Worm (Caenorhabditis elegans) whole organism, mixed stage, embryonic: ENCODE measurements around the gene ZK546.4.
A peak's percentile ranks its signal among the peaks of the same experiment; 100 is the strongest.

Source experiments
- M03D4.4 ChIP-seq: sonication (generic microtip); optimal IDR thresholded peaks from 2 replicates; lab custom pipeline; 2017; ENCODE audit warnings: mild to moderate bottlenecking, missing genetic modification characterization, missing compliant biosample characterization
- bed-3 ChIP-seq: fragments of 200-800 bp; sonication (Bioruptor generic); optimal IDR thresholded peaks from 3 replicates; lab custom pipeline; 2018; ENCODE audit warnings: mild to moderate bottlenecking, missing genetic modification characterization, moderate library complexity, missing compliant biosample characterization
- ceh-39 ChIP-seq: fragments of 150-350 bp; optimal IDR thresholded peaks from 2 replicates; lab custom pipeline; 2014; ENCODE audit warnings: missing biosample characterization, missing genetic modification characterization
- ceh-43 ChIP-seq: fragments of 200-800 bp; sonication (Bioruptor generic); optimal IDR thresholded peaks from 2 replicates; lab custom pipeline; 2018; ENCODE audit warnings: mild to moderate bottlenecking, missing genetic modification characterization, moderate library complexity, missing compliant biosample characterization
- ceh-83 ChIP-seq: fragments of 200-800 bp; sonication (Bioruptor generic); optimal IDR thresholded peaks from 2 replicates; lab custom pipeline; 2018; ENCODE audit warnings: mild to moderate bottlenecking, missing genetic modification characterization, missing compliant biosample characterization
- ces-1 ChIP-seq: fragments of 150-350 bp; optimal IDR thresholded peaks from 2 replicates; lab custom pipeline; 2014; ENCODE audit warnings: missing biosample characterization, missing genetic modification reagents, missing genetic modification characterization
- cnd-1 ChIP-seq: fragments of 200-800 bp; sonication (Bioruptor generic); optimal IDR thresholded peaks from 2 replicates; lab custom pipeline; 2018; ENCODE audit warnings: mild to moderate bottlenecking, missing genetic modification characterization, missing compliant biosample characterization
- drap-1 ChIP-seq: fragments of 200-800 bp; sonication (Bioruptor generic); optimal IDR thresholded peaks from 3 replicates; lab custom pipeline; 2018; ENCODE audit warnings: mild to moderate bottlenecking, missing genetic modification characterization, missing compliant biosample characterization
- elt-1 ChIP-seq: sonication (generic microtip); optimal IDR thresholded peaks from 2 replicates; lab custom pipeline; 2017; ENCODE audit warnings: missing genetic modification characterization, mild to moderate bottlenecking, missing compliant biosample characterization, antibody characterized with exemption, moderate library complexity, borderline replicate concordance; ENCODE audit not compliant: insufficient read depth
- elt-3 ChIP-seq: fragments of 150-350 bp; optimal IDR thresholded peaks from 2 replicates; lab custom pipeline; 2014; ENCODE audit warnings: missing biosample characterization, missing genetic modification characterization
- flh-1 ChIP-seq: fragments of 200-800 bp; sonication (Bioruptor generic); optimal IDR thresholded peaks from 2 replicates; lab custom pipeline; 2018; ENCODE audit warnings: mild to moderate bottlenecking, missing genetic modification characterization, moderate library complexity, missing compliant biosample characterization
- ham-2 ChIP-seq: fragments of 200-800 bp; sonication (Bioruptor generic); optimal IDR thresholded peaks from 2 replicates; lab custom pipeline; 2018; ENCODE audit warnings: mild to moderate bottlenecking, missing genetic modification characterization, missing compliant biosample characterization
- hlh-1 ChIP-seq: fragments of 150-350 bp; optimal IDR thresholded peaks from 2 replicates; lab custom pipeline; 2014; ENCODE audit warnings: missing biosample characterization, missing genetic modification reagents, missing genetic modification characterization
- lin-13 ChIP-seq: fragments of 150-350 bp; optimal IDR thresholded peaks from 2 replicates; lab custom pipeline; 2014; ENCODE audit warnings: missing biosample characterization, missing genetic modification characterization
- lin-32 ChIP-seq: fragments of 200-800 bp; sonication (Bioruptor generic); optimal IDR thresholded peaks from 2 replicates; lab custom pipeline; 2018; ENCODE audit warnings: mild to moderate bottlenecking, missing genetic modification characterization, missing compliant biosample characterization
- lsy-2 ChIP-seq: fragments of 150-350 bp; optimal IDR thresholded peaks from 2 replicates; lab custom pipeline; 2014; ENCODE audit warnings: missing biosample characterization, missing genetic modification characterization
- mab-5 ChIP-seq: fragments of 150-350 bp; optimal IDR thresholded peaks from 2 replicates; lab custom pipeline; 2014; ENCODE audit warnings: missing biosample characterization, missing genetic modification characterization
- mep-1 ChIP-seq: fragments of 150-350 bp; optimal IDR thresholded peaks from 2 replicates; lab custom pipeline; 2017; ENCODE audit warnings: missing biosample characterization, missing genetic modification reagents, missing genetic modification characterization, inconsistent platforms
- mls-2 ChIP-seq: sonication (generic microtip); optimal IDR thresholded peaks from 2 replicates; lab custom pipeline; 2016; ENCODE audit warnings: mild to moderate bottlenecking, missing genetic modification characterization, moderate library complexity, missing compliant biosample characterization
- nhr-12 ChIP-seq: fragments of 150-350 bp; optimal IDR thresholded peaks from 2 replicates; lab custom pipeline; 2014; ENCODE audit warnings: missing biosample characterization, missing genetic modification characterization
- nhr-237 ChIP-seq: fragments of 150-350 bp; optimal IDR thresholded peaks from 2 replicates; lab custom pipeline; 2014; ENCODE audit warnings: missing biosample characterization, missing genetic modification characterization
- nhr-28 ChIP-seq: fragments of 150-350 bp; optimal IDR thresholded peaks from 2 replicates; lab custom pipeline; 2014; ENCODE audit warnings: missing biosample characterization, missing genetic modification characterization
- nhr-76 ChIP-seq: sonication (generic microtip); optimal IDR thresholded peaks from 2 replicates; lab custom pipeline; 2017; ENCODE audit warnings: missing biosample characterization, missing genetic modification characterization
- pha-4 ChIP-seq: fragments of 150-350 bp; optimal IDR thresholded peaks from 2 replicates; lab custom pipeline; 2018; ENCODE audit warnings: missing biosample characterization, missing genetic modification reagents, missing genetic modification characterization
- sem-2 ChIP-seq: fragments of 200-800 bp; sonication (Bioruptor generic); optimal IDR thresholded peaks from 2 replicates; lab custom pipeline; 2018; ENCODE audit warnings: mild to moderate bottlenecking, missing genetic modification characterization, missing compliant biosample characterization
- snpc-4 ChIP-seq: fragments of 150-350 bp; optimal IDR thresholded peaks from 2 replicates; lab custom pipeline; 2014; ENCODE audit warnings: missing biosample characterization, missing genetic modification characterization
- sptf-1 ChIP-seq: sonication (generic microtip); optimal IDR thresholded peaks from 2 replicates; lab custom pipeline; 2017; ENCODE audit warnings: mild to moderate bottlenecking, missing genetic modification characterization, moderate library complexity, missing compliant biosample characterization
- tbx-8 ChIP-seq: fragments of 200-800 bp; sonication (Bioruptor generic); optimal IDR thresholded peaks from 2 replicates; lab custom pipeline; 2018; ENCODE audit warnings: mild to moderate bottlenecking, missing genetic modification characterization, moderate library complexity, missing compliant biosample characterization
- unc-120 ChIP-seq: sonication (generic microtip); optimal IDR thresholded peaks from 2 replicates; lab custom pipeline; 2017; ENCODE audit warnings: missing genetic modification characterization, missing compliant biosample characterization; ENCODE audit not compliant: poor library complexity, severe bottlenecking
- unc-62 ChIP-seq: fragments of 150-350 bp; optimal IDR thresholded peaks from 2 replicates; lab custom pipeline; 2014; ENCODE audit warnings: missing biosample characterization, missing genetic modification reagents, missing genetic modification characterization
- zip-8 ChIP-seq: fragments of 150-350 bp; optimal IDR thresholded peaks from 2 replicates; lab custom pipeline; 2014; ENCODE audit warnings: missing biosample characterization, missing genetic modification characterization
- ztf-11 ChIP-seq: fragments of 150-350 bp; optimal IDR thresholded peaks from 2 replicates; lab custom pipeline; 2014; ENCODE audit warnings: missing biosample characterization, missing genetic modification characterization

ZK546.4 gene

ce11 chrII:4960690-4961089 is 22.8 kb downstream of the ZK546.4 start:
- TF ChIP-seq nhr-12 (no peak), unc-62 (GFP tag; lab: Kevin White, UChicago) (no peak), zip-8 (tag; lab: Kevin White, UChicago) (no peak), mep-1 (tag; lab: Kevin White, UChicago) (no peak), nhr-237 (tag; lab: Kevin White, UChicago) (no peak), lsy-2 (tag; lab: Kevin White, UChicago) (no peak), ces-1 (no peak), snpc-4 (tag; lab: Kevin White, UChicago) (no peak), tbx-8 (GFP tag; lab: Kevin White, UChicago) (no peak), sem-2 (GFP tag; lab: Kevin White, UChicago) (no peak), lin-13 (tag; lab: Kevin White, UChicago) (no peak), M03D4.4 (tag; lab: Kevin White, UChicago) (no peak), ceh-83 (GFP tag; lab: Kevin White, UChicago) (no peak), elt-1 (tag; lab: Kevin White, UChicago) (no peak)

ce11 chrII:4966576-4966975 is 28.7 kb downstream of the ZK546.4 start:
- TF ChIP-seq unc-120 = no peak
- TF ChIP-seq flh-1 (GFP tag; lab: Kevin White, UChicago) = no peak
- TF ChIP-seq snpc-4 (tag; lab: Kevin White, UChicago) = no peak
- no peak for TF ChIP-seq drap-1 (GFP tag; lab: Kevin White, UChicago)
- no peak for TF ChIP-seq ceh-43 (GFP tag; lab: Kevin White, UChicago)
- no peak for TF ChIP-seq tbx-8 (GFP tag; lab: Kevin White, UChicago)
- no peak for TF ChIP-seq bed-3 (GFP tag; lab: Kevin White, UChicago)
- TF ChIP-seq ham-2 (GFP tag; lab: Kevin White, UChicago) = no peak
- TF ChIP-seq ces-1 = no peak
- no peak for TF ChIP-seq sem-2 (GFP tag; lab: Kevin White, UChicago)
- no peak for TF ChIP-seq ztf-11 (tag; lab: Kevin White, UChicago)
- TF ChIP-seq M03D4.4 (tag; lab: Kevin White, UChicago) = no peak
- no peak for TF ChIP-seq pha-4
- TF ChIP-seq mab-5 (tag; lab: Kevin White, UChicago) = no peak
- TF ChIP-seq nhr-76 (tag; lab: Kevin White, UChicago) = no peak
- no peak for TF ChIP-seq nhr-28 (tag; lab: Kevin White, UChicago)
- TF ChIP-seq ceh-83 (GFP tag; lab: Kevin White, UChicago) = no peak

DNA sequence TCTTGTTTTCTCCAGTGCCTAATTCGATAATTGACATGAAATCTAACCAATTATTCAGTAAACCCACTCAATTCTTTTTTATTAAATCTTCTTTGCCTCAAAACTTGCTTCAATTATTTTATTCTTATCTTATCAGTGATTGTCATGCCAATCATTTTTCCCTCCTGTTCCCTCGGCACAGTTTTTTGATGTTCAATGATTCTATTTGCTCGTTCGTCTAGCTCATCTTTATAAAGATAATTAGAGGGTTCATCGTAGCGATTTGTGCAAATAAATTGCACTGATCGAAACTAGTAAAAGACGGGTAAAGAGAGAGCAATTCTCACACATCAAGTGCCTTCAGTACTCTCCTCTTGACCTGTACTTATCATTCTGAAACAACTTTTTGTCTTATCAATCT is 29.8 kb downstream of the ZK546.4 start:
- TF ChIP-seq mls-2 (no peak), snpc-4 (tag; lab: Kevin White, UChicago) (no peak), sptf-1 (no peak), bed-3 (GFP tag; lab: Kevin White, UChicago) (no peak), sem-2 (GFP tag; lab: Kevin White, UChicago) (no peak), nhr-28 (tag; lab: Kevin White, UChicago) (no peak), ztf-11 (tag; lab: Kevin White, UChicago) (no peak), M03D4.4 (tag; lab: Kevin White, UChicago) (no peak)
- TF ChIP-seq, all 35 proteins: peak for 0

DNA sequence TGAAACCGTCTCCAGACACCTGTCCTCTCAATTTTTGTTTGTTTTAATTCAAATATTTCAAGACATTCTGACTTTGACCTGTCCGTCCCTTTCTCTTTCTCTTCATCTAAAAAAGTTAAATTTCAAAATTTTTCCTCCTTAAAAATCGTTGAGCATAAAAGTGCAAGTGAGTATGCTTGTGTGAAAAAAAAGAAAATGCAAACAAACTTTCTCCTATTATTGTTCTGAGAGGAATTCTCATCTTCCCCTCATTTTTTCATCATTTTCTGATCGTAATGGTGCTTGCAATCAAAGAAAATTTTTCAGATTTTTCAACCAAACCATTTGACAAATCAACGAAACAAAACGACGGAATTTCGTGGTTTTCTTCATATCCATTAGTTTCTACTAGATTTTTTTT is 31.0 kb downstream of the ZK546.4 start, which contains the start of gene shc-2:
shc-2 (plus strand) TSS at position 301 of the 400 bp plus-strand sequence.
- TF ChIP-seq pha-4 = no peak
- no peak for TF ChIP-seq mep-1 (tag; lab: Kevin White, UChicago)
- TF ChIP-seq elt-3 = no peak
- no peak for TF ChIP-seq bed-3 (GFP tag; lab: Kevin White, UChicago)
- no peak for TF ChIP-seq hlh-1 (tag; lab: Kevin White, UChicago)

- no peak for TF ChIP-seq ces-1
- TF ChIP-seq lin-32 (GFP tag; lab: Kevin White, UChicago) = peak; percentile 54
- TF ChIP-seq ceh-39 = no peak
- TF ChIP-seq cnd-1 (tag; lab: Kevin White, UChicago) = no peak
These were observed 36.7 kb downstream of the ZK546.4 start for ce11 chrII:4974448-4974951.
